Worm (Caenorhabditis elegans): Measurements from ENCODE around the gene tlk-1.

ce11 chrIII:9704606-9704938, 4.9 kb downstream of the tlk-1 start:
- no peak for TF ChIP-seq ztf-11 (tag; optimal IDR thresholded peaks at IDR 0.05)
- peak; percentile 22 for TF ChIP-seq nfya-1 (tag; optimal IDR thresholded peaks at IDR 0.05; ENCODE audit: insufficient read depth)
- no peak for TF ChIP-seq ceh-82 (tag; optimal IDR thresholded peaks at IDR 0.05)
- TF ChIP-seq egl-27 (tag; optimal IDR thresholded peaks at IDR 0.05): no peak
- no peak for TF ChIP-seq ceh-9 (tag; optimal IDR thresholded peaks at IDR 0.05)
- TF ChIP-seq fkh-10 (GFP tag; optimal IDR thresholded peaks at IDR 0.05): no peak
- TF ChIP-seq ZK546.5 (tag; optimal IDR thresholded peaks at IDR 0.05): no peak
- TF ChIP-seq nhr-67 (tag; optimal IDR thresholded peaks at IDR 0.05): no peak
- no peak for TF ChIP-seq ama-1 (optimal IDR thresholded peaks at IDR 0.05)
- no peak for TF ChIP-seq jun-1 (tag; optimal IDR thresholded peaks at IDR 0.05)
- no peak for TF ChIP-seq lin-39 (tag; optimal IDR thresholded peaks at IDR 0.05)

Data from whole organism, L3 larva.